Worm (Caenorhabditis elegans) whole organism, L4 larva: ENCODE data around the gene lin-12.

Experiments
- ZK546.5 ChIP-seq, 2 experiments: sonication (generic microtip); optimal IDR thresholded peaks; 2 replicates each; lab custom pipeline; 2017; ENCODE audit warnings: missing biosample characterization in 2 of 2, missing genetic modification characterization in 2 of 2
- aha-1 ChIP-seq: fragments of 150-350 bp; peaks from one replicate; lab custom pipeline; 2014; ENCODE audit warnings: missing biosample characterization, missing genetic modification characterization
- ama-1 ChIP-seq: fragments of 150-350 bp; optimal IDR thresholded peaks from 2 replicates; lab custom pipeline; 2014; ENCODE audit warnings: inconsistent platforms, mixed read lengths
- dpl-1 ChIP-seq: fragments of 150-350 bp; optimal IDR thresholded peaks from 2 replicates; lab custom pipeline; 2014; ENCODE audit warnings: missing biosample characterization, missing genetic modification reagents, missing genetic modification characterization
- egl-43 ChIP-seq: fragments of 200-800 bp; sonication (Bioruptor generic); IDR thresholded peaks from 2 replicates; pipeline ENCODE4 v1.3.6; 2022; ENCODE audit warnings: missing genetic modification reagents, missing genetic modification characterization, missing compliant biosample characterization
- hlh-30 ChIP-seq: sonication (generic microtip); optimal IDR thresholded peaks from 2 replicates; lab custom pipeline; 2017; ENCODE audit warnings: antibody characterized with exemption, mild to moderate bottlenecking, missing genetic modification characterization, missing compliant biosample characterization; ENCODE audit not compliant: insufficient read depth
- lin-39 ChIP-seq: fragments of 150-350 bp; optimal IDR thresholded peaks from 2 replicates; lab custom pipeline; 2014; ENCODE audit warnings: missing biosample characterization, missing genetic modification reagents, missing genetic modification characterization
- nhr-11 ChIP-seq: fragments of 150-350 bp; optimal IDR thresholded peaks from 2 replicates; lab custom pipeline; 2014; ENCODE audit warnings: missing biosample characterization, missing genetic modification characterization
- nhr-237 ChIP-seq: sonication (generic microtip); optimal IDR thresholded peaks from 2 replicates; lab custom pipeline; 2017; ENCODE audit warnings: missing biosample characterization, missing genetic modification characterization
- nhr-76 ChIP-seq: fragments of 150-350 bp; optimal IDR thresholded peaks from 2 replicates; lab custom pipeline; 2014; ENCODE audit warnings: missing biosample characterization, missing genetic modification characterization
- pha-4 ChIP-seq, 2 experiments: fragments of 150-350 bp in 1 of 2; fragments of 200-800 bp in 1 of 2; sonication (Bioruptor generic) in 1 of 2; IDR thresholded peaks in 1 of 2; optimal IDR thresholded peaks in 1 of 2; 2 replicates each; pipeline versions ENCODE4 v1.3.6 to Lab custom; 2014 to 2022; ENCODE audit warnings: missing genetic modification characterization in 2 of 2, missing genetic modification reagents in 2 of 2, missing biosample characterization in 1 of 2, missing compliant biosample characterization in 1 of 2

ce11 chrIII:9104060-9104459 is 32.8 kb upstream of the lin-12 start:
- no peak for TF ChIP-seq pha-4 (GFP tag; IDR thresholded peaks at IDR 0.05; lab: Robert Waterston, UW)
- no peak for TF ChIP-seq pha-4 (tag; optimal IDR thresholded peaks at IDR 0.05; lab: Kevin White, UChicago)
- peak; percentile 23 for TF ChIP-seq nhr-11 (tag; lab: Kevin White, UChicago)
- peak; percentile 94 for TF ChIP-seq aha-1
- TF ChIP-seq lin-39 = no peak
- no peak for TF ChIP-seq hlh-30
- TF ChIP-seq dpl-1 (GFP tag; lab: Kevin White, UChicago) = peak; percentile 1
- peak; percentile 95 for TF ChIP-seq egl-43 (GFP tag; lab: Robert Waterston, UW)
- TF ChIP-seq nhr-76 = no peak
- TF ChIP-seq ZK546.5 (tag; optimal IDR thresholded peaks at IDR 0.05; lab: Kevin White, UChicago) = no peak
- TF ChIP-seq nhr-237 (tag; lab: Kevin White, UChicago) = no peak
- TF ChIP-seq ama-1 (lab: Kevin White, UChicago) = no peak
